Fruit fly (Drosophila melanogaster): Measurements from ENCODE around the gene Adck5.

Adck5 gene

DNA sequence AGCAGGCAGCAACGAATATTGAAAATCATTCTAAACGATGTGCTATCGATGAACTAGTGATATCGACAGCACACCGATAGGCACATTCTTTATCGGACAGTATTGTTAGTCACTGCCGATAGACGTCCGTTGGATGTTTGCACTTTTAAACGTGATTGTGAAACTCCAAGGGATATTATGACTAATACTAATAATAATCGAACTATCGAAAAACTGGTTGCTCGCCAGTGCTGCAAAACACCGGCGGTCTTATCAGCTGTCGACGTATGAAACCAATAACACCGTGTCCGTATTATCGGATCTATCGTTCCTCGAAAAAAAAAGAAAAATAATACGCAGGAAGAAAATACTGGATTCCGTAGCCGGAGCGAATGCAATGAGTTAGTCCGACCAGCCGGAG lies 40.9 kb downstream of the Adck5 start, which contains the start of the genes Ube3a and CG7600:
Ube3a (minus strand) TSS at position 67 of the 400 bp plus-strand sequence.
CG7600 (plus strand) TSS at position 270 of the 400 bp plus-strand sequence.
- TF ChIP-seq Hr83 (GFP tag; optimal IDR thresholded peaks at IDR 0.05; ENCODE audit: poor library complexity, severe bottlenecking) (peak; percentile 59), Myc (optimal IDR thresholded peaks at IDR 0.05) (peak; percentile 30), sv (GFP tag; optimal IDR thresholded peaks at IDR 0.05) (peak; percentile 25), CG32264 (GFP tag; optimal IDR thresholded peaks at IDR 0.05) (peak; percentile 30), br (GFP tag; optimal IDR thresholded peaks at IDR 0.05) (peak; percentile 62), HLH106 (tag; optimal IDR thresholded peaks at IDR 0.05) (peak; percentile 34), Jra (GFP tag; optimal IDR thresholded peaks at IDR 0.05) (peak; percentile 94), brk (GFP tag; optimal IDR thresholded peaks at IDR 0.05) (no peak), Dif (GFP tag; optimal IDR thresholded peaks at IDR 0.05; ENCODE audit: partially characterized antibody) (peak; percentile 14), Sp1 (GFP tag; optimal IDR thresholded peaks at IDR 0.05) (peak; percentile 57), Hnf4 (GFP tag; optimal IDR thresholded peaks at IDR 0.05) (peak; percentile 74), dl (GFP tag; optimal IDR thresholded peaks at IDR 0.05; ENCODE audit: insufficient read depth in 1 of 2, partially characterized antibody in 2 of 2) (no peak), rgr (GFP tag; optimal IDR thresholded peaks at IDR 0.05) (peak; percentile 48), CG9705 (GFP tag; optimal IDR thresholded peaks at IDR 0.05) (peak; percentile 14), Vsx2 (GFP tag; optimal IDR thresholded peaks at IDR 0.05; ENCODE audit: partially characterized antibody) (no peak), Rel (GFP tag; optimal IDR thresholded peaks at IDR 0.05) (no peak), Rel (tag; optimal IDR thresholded peaks at IDR 0.05) (peak; percentile 56), fru (GFP tag; optimal IDR thresholded peaks at IDR 0.05) (peak; percentile 41), psq (GFP tag; optimal IDR thresholded peaks at IDR 0.05) (no peak), OdsH (GFP tag; optimal IDR thresholded peaks at IDR 0.05) (peak; percentile 53), foxo (GFP tag; optimal IDR thresholded peaks at IDR 0.05) (peak; percentile 48 to 54), h (GFP tag; optimal IDR thresholded peaks at IDR 0.05) (peak; percentile 75), woc (GFP tag; optimal IDR thresholded peaks at IDR 0.05) (no peak)

DNA sequence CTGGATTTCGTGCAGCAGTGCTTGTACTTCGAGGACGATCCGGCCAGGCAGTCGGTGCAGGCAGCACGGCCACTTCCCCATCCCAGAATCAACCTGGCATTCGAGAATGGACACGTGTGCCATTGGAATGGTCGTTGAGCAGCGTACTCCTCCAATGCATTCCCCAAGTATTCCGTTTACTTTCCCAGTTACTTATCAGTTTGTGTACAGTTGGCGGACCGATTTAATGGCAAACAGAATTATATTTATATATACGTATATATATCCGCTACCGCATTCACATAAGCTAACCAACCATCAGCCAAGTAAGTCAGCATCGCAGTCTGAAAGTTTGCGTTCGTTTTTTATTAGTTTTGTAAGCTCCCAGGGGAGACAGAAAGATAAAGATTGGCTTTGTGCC lies 44.0 kb downstream of the Adck5 start:
- TF ChIP-seq ey (GFP tag; optimal IDR thresholded peaks at IDR 0.05), result no peak
- TF ChIP-seq Vsx2 (GFP tag; optimal IDR thresholded peaks at IDR 0.05; ENCODE audit: partially characterized antibody), result no peak
- TF ChIP-seq GATAd (GFP tag; optimal IDR thresholded peaks at IDR 0.05), result no peak
- TF ChIP-seq tai (GFP tag; optimal IDR thresholded peaks at IDR 0.05), result no peak
- no peak for TF ChIP-seq N (GFP tag; optimal IDR thresholded peaks at IDR 0.05)
- TF ChIP-seq Mio (GFP tag; optimal IDR thresholded peaks at IDR 0.05), result no peak
- TF ChIP-seq Dif (GFP tag; optimal IDR thresholded peaks at IDR 0.05; ENCODE audit: partially characterized antibody), result no peak
- no peak for TF ChIP-seq dl (GFP tag; optimal IDR thresholded peaks at IDR 0.05; ENCODE audit: insufficient read depth in 1 of 2, partially characterized antibody in 2 of 2)
- TF ChIP-seq foxo (GFP tag; optimal IDR thresholded peaks at IDR 0.05), result no peak
- TF ChIP-seq sv (GFP tag; optimal IDR thresholded peaks at IDR 0.05), result no peak
- no peak for TF ChIP-seq Hr83 (GFP tag; optimal IDR thresholded peaks at IDR 0.05; ENCODE audit: poor library complexity, severe bottlenecking)

DNA sequence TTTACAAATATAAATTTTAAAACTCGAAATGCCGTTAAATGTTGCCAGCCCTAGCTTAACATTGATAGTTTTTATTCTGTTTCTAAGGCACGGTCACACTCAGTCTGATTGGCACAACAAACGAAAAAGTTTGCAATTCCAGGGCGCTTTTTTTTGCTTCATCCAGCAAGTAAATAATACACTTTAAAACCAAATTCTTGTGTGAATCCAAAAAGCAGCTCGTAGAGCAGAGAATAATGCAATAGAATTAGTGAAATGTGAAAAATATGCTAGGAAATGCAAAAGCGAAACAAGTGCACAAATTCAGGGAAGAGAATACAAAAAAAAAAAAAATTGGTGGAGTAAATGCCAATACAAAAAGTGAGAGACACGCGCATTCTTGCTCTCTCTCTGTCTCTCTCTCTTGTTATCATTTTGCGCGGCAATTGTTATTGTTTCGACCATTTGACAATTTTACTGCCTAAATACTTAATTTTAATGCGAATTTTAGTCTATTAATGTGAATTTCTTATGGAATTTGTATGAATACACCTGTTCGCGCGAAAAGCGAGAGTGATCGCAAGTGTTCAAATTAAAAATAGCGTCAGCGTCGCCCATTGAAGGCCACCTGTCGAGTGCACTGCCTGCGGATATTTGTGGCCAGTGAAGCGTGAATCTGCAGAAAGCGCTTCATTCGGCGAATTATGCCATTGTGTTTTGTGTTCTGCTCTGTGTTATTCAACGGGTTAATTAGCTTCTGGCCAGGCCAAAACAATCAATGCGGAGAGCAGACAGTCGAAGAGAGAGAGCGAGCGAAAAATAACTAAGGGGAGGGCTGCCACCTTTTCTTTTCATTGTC lies 45.0 kb downstream of the Adck5 start, which contains the start of gene CG42671:
CG42671 (plus strand) TSS at position 100 of the 838 bp plus-strand sequence.
- no peak for TF ChIP-seq woc (GFP tag; optimal IDR thresholded peaks at IDR 0.05)
- TF ChIP-seq dmrt93B (GFP tag; optimal IDR thresholded peaks at IDR 0.05), result no peak
- no peak for TF ChIP-seq Rel (GFP tag; optimal IDR thresholded peaks at IDR 0.05)
- TF ChIP-seq Rel (tag; optimal IDR thresholded peaks at IDR 0.05), result peak; percentile 9
- TF ChIP-seq Vsx2 (GFP tag; optimal IDR thresholded peaks at IDR 0.05; ENCODE audit: partially characterized antibody), result peak; percentile 97
- TF ChIP-seq CG9705 (GFP tag; optimal IDR thresholded peaks at IDR 0.05), result no peak
- TF ChIP-seq Dif (GFP tag; optimal IDR thresholded peaks at IDR 0.05; ENCODE audit: partially characterized antibody), result peak; percentile 27
- TF ChIP-seq foxo (GFP tag; optimal IDR thresholded peaks at IDR 0.05), result no peak
- TF ChIP-seq dl (GFP tag; optimal IDR thresholded peaks at IDR 0.05; ENCODE audit: insufficient read depth in 1 of 2, partially characterized antibody in 2 of 2), result peak in 1 of 2 experiments; percentile 8
